Fruit fly (Drosophila melanogaster) whole organism, embryonic: ENCODE results near the gene CG17154.
A peak's percentile ranks its signal among the peaks of the same experiment; 100 is the strongest.

ENCODE experiments used
- Antp ChIP-seq: fragments of 200-800 bp; sonication (Bioruptor generic); optimal IDR thresholded peaks from 3 replicates; lab custom pipeline; 2016; ENCODE audit warnings: missing biosample characterization, missing genetic modification characterization
- Bdp1 ChIP-seq: fragments of 200-800 bp; sonication (Bioruptor generic); optimal IDR thresholded peaks from 3 replicates; lab custom pipeline; 2016; ENCODE audit warnings: missing biosample characterization, missing genetic modification characterization
- C15 ChIP-seq: fragments of 200-800 bp; sonication (Bioruptor generic); IDR thresholded peaks from 3 replicates; pipeline ENCODE4 v1.3.6; 2022; ENCODE audit warnings: missing biosample characterization, missing genetic modification characterization
- CG10366 ChIP-seq: fragments of 200-800 bp; sonication (Bioruptor generic); IDR thresholded peaks from 2 replicates; pipeline ENCODE4 v1.3.6; 2022; ENCODE audit warnings: missing biosample characterization, missing genetic modification characterization
- CG11085 ChIP-seq: fragments of 200-800 bp; sonication (Bioruptor generic); IDR thresholded peaks from 2 replicates; pipeline ENCODE4 v1.3.6; 2022; ENCODE audit warnings: missing biosample characterization, missing genetic modification characterization
- CG12071 ChIP-seq: fragments of 200-800 bp; sonication (Bioruptor generic); optimal IDR thresholded peaks from 3 replicates; lab custom pipeline; 2018; ENCODE audit warnings: missing biosample characterization, mild to moderate bottlenecking, missing genetic modification characterization
- CG15011 ChIP-seq: fragments of 200-800 bp; sonication (Bioruptor generic); optimal IDR thresholded peaks from 3 replicates; lab custom pipeline; 2018; ENCODE audit warnings: missing biosample characterization, mild to moderate bottlenecking, missing genetic modification characterization
- CG15479 ChIP-seq: fragments of 200-800 bp; sonication (Bioruptor generic); optimal IDR thresholded peaks from 3 replicates; lab custom pipeline; 2019; ENCODE audit warnings: missing biosample characterization, mild to moderate bottlenecking, missing genetic modification characterization, moderate library complexity
- CG1602 ChIP-seq: fragments of 200-800 bp; sonication (Bioruptor generic); optimal IDR thresholded peaks from 3 replicates; lab custom pipeline; 2016; ENCODE audit warnings: missing biosample characterization, missing genetic modification characterization
- CG17361 ChIP-seq: fragments of 200-800 bp; sonication (Bioruptor generic); IDR thresholded peaks from 3 replicates; pipeline ENCODE4 v1.3.6; 2022; ENCODE audit warnings: missing biosample characterization, missing genetic modification characterization
- CG2712 ChIP-seq: fragments of 200-800 bp; optimal IDR thresholded peaks from 3 replicates; lab custom pipeline; 2019; ENCODE audit warnings: missing biosample characterization, mild to moderate bottlenecking, missing genetic modification characterization, moderate library complexity
- CG2889 ChIP-seq: fragments of 200-800 bp; sonication (Bioruptor generic); IDR thresholded peaks from 3 replicates; pipeline ENCODE4 v1.3.6; 2022; ENCODE audit warnings: missing biosample characterization, missing genetic modification characterization
- CG30431 ChIP-seq: fragments of 200-800 bp; sonication (Bioruptor generic); optimal IDR thresholded peaks from 2 replicates; lab custom pipeline; 2017; ENCODE audit warnings: missing biosample characterization, missing genetic modification characterization
- CG42726 ChIP-seq: fragments of 200-800 bp; sonication (Bioruptor generic); IDR thresholded peaks from 2 replicates; pipeline ENCODE4 v1.3.6; 2022; ENCODE audit warnings: missing biosample characterization, missing genetic modification characterization; ENCODE audit not compliant: partially characterized antibody
- CG4707 ChIP-seq: fragments of 200-800 bp; sonication (Bioruptor generic); optimal IDR thresholded peaks from 2 replicates; lab custom pipeline; 2018; ENCODE audit warnings: missing biosample characterization, mild to moderate bottlenecking, missing genetic modification characterization, moderate library complexity
- CG6689 ChIP-seq: fragments of 200-800 bp; sonication (Bioruptor generic); IDR thresholded peaks from 2 replicates; pipeline ENCODE4 v1.3.6; 2022; ENCODE audit warnings: missing biosample characterization, missing genetic modification characterization
- CG9876 ChIP-seq: fragments of 200-800 bp; sonication (Bioruptor generic); optimal IDR thresholded peaks from 2 replicates; lab custom pipeline; 2016; ENCODE audit warnings: missing biosample characterization, missing genetic modification characterization
- CG9932 ChIP-seq: fragments of 200-800 bp; sonication (Bioruptor generic); IDR thresholded peaks from 2 replicates; pipeline ENCODE4 v1.3.6; 2022; ENCODE audit warnings: missing biosample characterization, missing genetic modification characterization
- CTCF ChIP-seq: fragments of 200-800 bp; sonication (Bioruptor generic); optimal IDR thresholded peaks from 2 replicates; lab custom pipeline; 2017; ENCODE audit warnings: missing biosample characterization, mild to moderate bottlenecking, missing genetic modification characterization, moderate library complexity
- CrebB ChIP-seq: fragments of 200-800 bp; sonication (Bioruptor generic); optimal IDR thresholded peaks from 3 replicates; lab custom pipeline; 2018; ENCODE audit warnings: missing biosample characterization, mild to moderate bottlenecking, missing genetic modification characterization
- D19B ChIP-seq: fragments of 200-800 bp; sonication (Bioruptor generic); optimal IDR thresholded peaks from 2 replicates; lab custom pipeline; 2017; ENCODE audit warnings: missing biosample characterization, mild to moderate bottlenecking, missing genetic modification characterization
- Doc2 ChIP-seq: fragments of 200-800 bp; sonication (Bioruptor generic); IDR thresholded peaks from 2 replicates; pipeline ENCODE4 v1.3.6; 2022; ENCODE audit warnings: missing biosample characterization, missing genetic modification characterization
- Ets97D ChIP-seq: fragments of 200-800 bp; sonication (Bioruptor generic); optimal IDR thresholded peaks from 3 replicates; lab custom pipeline; 2016; ENCODE audit warnings: missing biosample characterization, missing genetic modification characterization
- Fer3 ChIP-seq: fragments of 200-800 bp; sonication (Bioruptor generic); optimal IDR thresholded peaks from 2 replicates; lab custom pipeline; 2018; ENCODE audit warnings: missing biosample characterization, mild to moderate bottlenecking, missing genetic modification characterization, moderate library complexity
- Gsc ChIP-seq: fragments of 200-800 bp; sonication (Bioruptor generic); IDR thresholded peaks from 2 replicates; pipeline ENCODE4 v1.3.6; 2022; ENCODE audit warnings: missing biosample characterization, missing genetic modification characterization
- Lpt ChIP-seq: fragments of >200 bp; optimal IDR thresholded peaks from 2 replicates; lab custom pipeline; 2018; ENCODE audit warnings: missing biosample characterization, missing genetic modification characterization
- NFAT ChIP-seq: fragments of 200-800 bp; sonication (Bioruptor generic); IDR thresholded peaks from 2 replicates; pipeline ENCODE4 v1.3.6; 2022; ENCODE audit warnings: missing biosample characterization, missing genetic modification characterization
- NK7.1 ChIP-seq: fragments of 200-800 bp; sonication (Bioruptor generic); optimal IDR thresholded peaks from 3 replicates; lab custom pipeline; 2016; ENCODE audit warnings: missing biosample characterization, missing genetic modification characterization
- Nf-YC ChIP-seq: fragments of 200-800 bp; optimal IDR thresholded peaks from 3 replicates; lab custom pipeline; 2019; ENCODE audit warnings: missing biosample characterization, mild to moderate bottlenecking, missing genetic modification characterization, moderate library complexity
- Taf1 ChIP-seq: fragments of 200-800 bp; sonication (Bioruptor generic); IDR thresholded peaks from 2 replicates; pipeline ENCODE4 v1.3.6; 2022; ENCODE audit warnings: missing biosample characterization, missing genetic modification characterization
- Vsx1 ChIP-seq: fragments of 200-800 bp; sonication (Bioruptor generic); optimal IDR thresholded peaks from 2 replicates; lab custom pipeline; 2017; ENCODE audit warnings: missing biosample characterization, mild to moderate bottlenecking, missing genetic modification characterization, missing genetic modification reagents
- Xbp1 ChIP-seq: fragments of 200-800 bp; sonication (Bioruptor generic); optimal IDR thresholded peaks from 3 replicates; lab custom pipeline; 2016; ENCODE audit warnings: missing biosample characterization, mild to moderate bottlenecking, missing genetic modification characterization
- al ChIP-seq: fragments of 200-800 bp; sonication (Bioruptor generic); IDR thresholded peaks from 2 replicates; pipeline ENCODE4 v1.3.6; 2022; ENCODE audit warnings: missing biosample characterization, missing genetic modification characterization
- ara ChIP-seq: fragments of 200-800 bp; sonication (Bioruptor generic); IDR thresholded peaks from 2 replicates; pipeline ENCODE4 v1.3.6; 2022; ENCODE audit warnings: missing biosample characterization, missing genetic modification characterization
- crc ChIP-seq: fragments of 200-800 bp; sonication (Bioruptor generic); optimal IDR thresholded peaks from 2 replicates; lab custom pipeline; 2016; ENCODE audit warnings: missing biosample characterization, missing genetic modification characterization
- dpn ChIP-seq, 2 experiments: fragments of 200-800 bp; sonication (Bioruptor generic); optimal IDR thresholded peaks; 3 replicates each; lab custom pipeline; 2016; ENCODE audit warnings: missing biosample characterization in 2 of 2, missing genetic modification characterization in 2 of 2
- ems ChIP-seq: fragments of 200-800 bp; sonication (Bioruptor generic); optimal IDR thresholded peaks from 3 replicates; lab custom pipeline; 2016; ENCODE audit warnings: missing biosample characterization, missing genetic modification characterization
- gcm ChIP-seq: fragments of 200-800 bp; sonication (Bioruptor generic); optimal IDR thresholded peaks from 2 replicates; lab custom pipeline; 2019; ENCODE audit warnings: missing biosample characterization, mild to moderate bottlenecking, missing genetic modification characterization, moderate library complexity
- hbn ChIP-seq: fragments of 200-800 bp; sonication (Bioruptor generic); IDR thresholded peaks from 2 replicates; pipeline ENCODE4 v1.3.6; 2022; ENCODE audit warnings: missing biosample characterization, missing genetic modification characterization; ENCODE audit not compliant: partially characterized antibody
- ind ChIP-seq: fragments of 200-800 bp; sonication (Bioruptor generic); optimal IDR thresholded peaks from 3 replicates; lab custom pipeline; 2016; ENCODE audit warnings: missing biosample characterization, missing genetic modification characterization
- org-1 ChIP-seq: fragments of 200-800 bp; sonication (Bioruptor generic); optimal IDR thresholded peaks from 2 replicates; lab custom pipeline; 2017; ENCODE audit warnings: missing biosample characterization, missing genetic modification characterization
- otp ChIP-seq: fragments of 200-800 bp; sonication (Bioruptor generic); IDR thresholded peaks from 3 replicates; pipeline ENCODE4, ENCODE4 v1.3.6; 2022; ENCODE audit warnings: missing biosample characterization, missing genetic modification characterization
- peb ChIP-seq: fragments of 200-800 bp; sonication (Bioruptor generic); IDR thresholded peaks from 2 replicates; pipeline ENCODE4 v1.3.6; 2022; ENCODE audit warnings: missing biosample characterization, missing genetic modification characterization
- salm ChIP-seq: fragments of 200-800 bp; sonication (Bioruptor generic); optimal IDR thresholded peaks from 2 replicates; lab custom pipeline; 2018; ENCODE audit warnings: missing biosample characterization, mild to moderate bottlenecking, missing genetic modification characterization
- ssp ChIP-seq: fragments of 200-800 bp; sonication (Bioruptor generic); IDR thresholded peaks from 2 replicates; pipeline ENCODE4 v1.3.6; 2022; ENCODE audit warnings: missing biosample characterization, missing genetic modification characterization
- trem ChIP-seq: fragments of 200-800 bp; optimal IDR thresholded peaks from 3 replicates; lab custom pipeline; 2019; ENCODE audit warnings: missing biosample characterization, mild to moderate bottlenecking, missing genetic modification characterization, moderate library complexity
- usp ChIP-seq: fragments of >200 bp; optimal IDR thresholded peaks from 2 replicates; lab custom pipeline; 2017; ENCODE audit warnings: missing biosample characterization, missing genetic modification characterization
- vnd ChIP-seq: fragments of 200-800 bp; sonication (Bioruptor generic); IDR thresholded peaks from 3 replicates; pipeline ENCODE4 v1.3.6; 2022; ENCODE audit warnings: missing biosample characterization, missing genetic modification characterization; ENCODE audit not compliant: partially characterized antibody
- z ChIP-seq: fragments of 200-800 bp; sonication (Bioruptor generic); IDR thresholded peaks from 3 replicates; pipeline ENCODE4 v1.3.6; 2022; ENCODE audit warnings: missing biosample characterization, missing genetic modification characterization
- zen ChIP-seq: fragments of 200-800 bp; sonication (Bioruptor generic); optimal IDR thresholded peaks from 3 replicates; lab custom pipeline; 2018; ENCODE audit warnings: missing biosample characterization, mild to moderate bottlenecking, missing genetic modification characterization, moderate library complexity
- zen2 ChIP-seq: fragments of 200-800 bp; sonication (Bioruptor generic); IDR thresholded peaks from 3 replicates; pipeline ENCODE4 v1.3.6; 2022; ENCODE audit warnings: missing biosample characterization, missing genetic modification characterization; ENCODE audit not compliant: partially characterized antibody
- zf30C ChIP-seq: fragments of 200-800 bp; sonication (Bioruptor generic); optimal IDR thresholded peaks from 3 replicates; lab custom pipeline; 2018; ENCODE audit warnings: missing biosample characterization, mild to moderate bottlenecking, missing genetic modification characterization
- zfh2 ChIP-seq: fragments of 200-800 bp; sonication (Bioruptor generic); optimal IDR thresholded peaks from 2 replicates; lab custom pipeline; 2016; ENCODE audit warnings: missing biosample characterization, missing genetic modification characterization

The CG17154 gene

DNA sequence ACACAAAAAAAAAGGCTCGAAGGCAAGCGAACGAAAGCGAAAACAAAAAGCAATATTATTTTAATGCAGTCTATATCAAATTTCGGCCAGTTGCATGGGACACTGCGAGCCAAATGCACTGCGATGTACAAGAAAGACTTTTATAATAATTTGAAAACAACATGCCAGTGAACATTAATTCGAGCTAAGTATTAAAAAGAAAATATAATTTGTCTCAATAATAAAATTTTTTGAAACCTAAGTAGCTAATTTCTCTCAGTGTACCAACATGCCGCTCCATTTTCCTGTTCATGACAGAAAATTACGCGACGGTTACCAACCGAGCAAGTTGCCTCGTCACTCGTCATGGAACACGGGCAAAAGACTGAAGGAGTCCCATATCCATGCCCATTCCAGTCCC, 11.1 kb upstream of the CG17154 start (continued):
- TF ChIP-seq ssp (GFP tag; lab: Robert Waterston, UW), result peak; percentile 72
- no peak for TF ChIP-seq CG2889 (GFP tag; lab: Robert Waterston, UW)
- TF ChIP-seq crc (GFP tag; lab: Kevin White, UChicago), result no peak
- peak; percentile 26 for TF ChIP-seq Antp (GFP tag; lab: Kevin White, UChicago)
- no peak for TF ChIP-seq Ets97D
- TF ChIP-seq otp (GFP tag; lab: Robert Waterston, UW), result 0 out of 3 replicates have a peak, but pooled peaks have one; percentile 62
- TF ChIP-seq zen2, result no peak
- peak; percentile 62 for TF ChIP-seq CG1602
- peak; percentile 75 for TF ChIP-seq Xbp1
- TF ChIP-seq Taf1, result no peak
- TF ChIP-seq Lpt (GFP tag; lab: Kevin White, UChicago), result no peak
- no peak for TF ChIP-seq NFAT (GFP tag; lab: Robert Waterston, UW)
- no peak for TF ChIP-seq zfh2 (GFP tag; lab: Kevin White, UChicago)
- no peak for TF ChIP-seq vnd (GFP tag; lab: Robert Waterston, UW)
- no peak for TF ChIP-seq CG12071 (GFP tag; lab: Kevin White, UChicago)
- TF ChIP-seq org-1 (GFP tag; lab: Kevin White, UChicago), result peak; percentile 6
- TF ChIP-seq CG30431 (GFP tag; lab: Kevin White, UChicago), result no peak
- peak; percentile 13 for TF ChIP-seq Bdp1 (GFP tag; lab: Kevin White, UChicago)
- no peak; the same call in 2 of the 3 replicates for TF ChIP-seq C15 (GFP tag; lab: Robert Waterston, UW)
- no peak for TF ChIP-seq Nf-YC (tag; lab: Kevin White, UChicago)
- TF ChIP-seq usp (GFP tag; lab: Kevin White, UChicago), result no peak
- no peak for TF ChIP-seq Vsx1 (GFP tag; lab: Kevin White, UChicago)
- TF ChIP-seq CG11085 (GFP tag; lab: Robert Waterston, UW), result no peak
- TF ChIP-seq CG6689 (GFP tag; lab: Robert Waterston, UW), result peak; percentile 67
- peak; percentile 51 for TF ChIP-seq ems (GFP tag; lab: Kevin White, UChicago)
- TF ChIP-seq CG42726 (GFP tag; lab: Robert Waterston, UW), result no peak
- no peak for TF ChIP-seq CG15479 (GFP tag; lab: Kevin White, UChicago)
- TF ChIP-seq trem, result peak; percentile 36
- TF ChIP-seq salm (tag; lab: Kevin White, UChicago), result no peak
- peak; percentile 27 for TF ChIP-seq Fer3 (tag; lab: Kevin White, UChicago)
- TF ChIP-seq ara, result peak; percentile 78
- TF ChIP-seq zf30C (GFP tag; lab: Kevin White, UChicago), result peak; percentile 92
- no peak for TF ChIP-seq CrebB (tag; lab: Kevin White, UChicago)
- peak; percentile 80 for TF ChIP-seq CG17361 (GFP tag; lab: Robert Waterston, UW)
- peak; percentile 77 for TF ChIP-seq CG2712 (tag; lab: Kevin White, UChicago)
- no peak for TF ChIP-seq CG9932 (GFP tag; lab: Robert Waterston, UW)
- TF ChIP-seq CTCF (GFP tag; lab: Kevin White, UChicago), result no peak
- TF ChIP-seq dpn (GFP tag; optimal IDR thresholded peaks at IDR 0.05; lab: Kevin White, UChicago), result peak; percentile 39 to 40
- peak; percentile 66 for TF ChIP-seq CG10366 (GFP tag; lab: Robert Waterston, UW)
- no peak for TF ChIP-seq peb (GFP tag; lab: Robert Waterston, UW)
- no peak for TF ChIP-seq NK7.1
- no peak for TF ChIP-seq gcm
- TF ChIP-seq hbn (GFP tag; lab: Robert Waterston, UW), result no peak
- TF ChIP-seq CG4707 (GFP tag; lab: Kevin White, UChicago), result peak; percentile 11
- peak; percentile 31 for TF ChIP-seq ind
- TF ChIP-seq CG15011 (GFP tag; lab: Kevin White, UChicago), result peak; percentile 32
- TF ChIP-seq z (GFP tag; lab: Robert Waterston, UW), result no peak
- peak; percentile 76 for TF ChIP-seq zen
- no peak for TF ChIP-seq Doc2
- TF ChIP-seq Gsc (GFP tag; lab: Robert Waterston, UW), result no peak
- no peak for TF ChIP-seq D19B
- TF ChIP-seq CG9876, result no peak
- no peak for TF ChIP-seq al (GFP tag; lab: Robert Waterston, UW)
